Worm (Caenorhabditis elegans): ENCODE data around the gene C45B11.9.

Gene C45B11.9

DNA sequence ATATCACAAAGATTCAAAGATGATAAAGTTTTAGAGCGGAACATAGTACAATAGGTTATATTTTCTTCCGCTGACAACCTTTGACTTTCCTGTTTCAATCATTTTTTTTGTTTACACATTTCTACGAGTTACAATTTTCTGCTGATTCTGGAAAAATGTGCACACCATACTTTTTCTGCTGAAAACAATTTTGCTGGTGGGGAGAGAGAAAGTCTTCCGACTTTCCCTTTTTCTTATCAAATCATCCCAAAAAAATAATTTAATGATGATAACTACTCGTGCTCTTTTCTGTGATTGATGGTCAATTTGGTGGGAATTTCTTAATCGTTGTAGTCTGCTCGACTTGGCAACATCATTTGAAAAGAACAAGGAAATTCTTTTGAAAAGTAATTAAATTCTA lies 32.5 kb upstream of the C45B11.9 start (continued):
- TF ChIP-seq unc-39 (tag; optimal IDR thresholded peaks at IDR 0.05) (no peak), php-3 (GFP tag; IDR thresholded peaks at IDR 0.05) (0 out of 2 replicates have a peak, but pooled peaks have one; percentile 53), T20F7.1 (GFP tag; optimal IDR thresholded peaks at IDR 0.05) (no peak), unc-62 (GFP tag; optimal IDR thresholded peaks at IDR 0.05 in 1 of 2) (no peak), unc-62 (tag; optimal IDR thresholded peaks at IDR 0.05) (no peak), ceh-20 (GFP tag; IDR thresholded peaks at IDR 0.05) (no peak), spr-3 (GFP tag; optimal IDR thresholded peaks at IDR 0.05) (no peak), mxl-3 (GFP tag; optimal IDR thresholded peaks at IDR 0.05) (no peak), ZK337.2 (GFP tag; IDR thresholded peaks at IDR 0.05) (no peak), egl-27 (tag; optimal IDR thresholded peaks at IDR 0.05) (no peak), daf-16 (GFP tag; optimal IDR thresholded peaks at IDR 0.05) (no peak), daf-16 (tag; optimal IDR thresholded peaks at IDR 0.05) (peak; percentile 63), T26A8.4 (GFP tag; IDR thresholded peaks at IDR 0.05) (no peak), nhr-111 (GFP tag; optimal IDR thresholded peaks at IDR 0.05) (no peak), ctbp-1 (GFP tag; IDR thresholded peaks at IDR 0.05) (no peak), lsy-2 (tag; optimal IDR thresholded peaks at IDR 0.05) (no peak), F44E2.7 (GFP tag; IDR thresholded peaks at IDR 0.05) (no peak), nhr-28 (tag; optimal IDR thresholded peaks at IDR 0.05) (peak; percentile 63), daf-8 (GFP tag; IDR thresholded peaks at IDR 0.05) (no peak), snpc-4 (tag; optimal IDR thresholded peaks at IDR 0.05) (no peak), vab-7 (GFP tag; IDR thresholded peaks at IDR 0.05) (no peak), pqm-1 (tag; optimal IDR thresholded peaks at IDR 0.05) (peak; percentile 27), zip-2 (tag; optimal IDR thresholded peaks at IDR 0.05) (no peak), dmd-6 (GFP tag; IDR thresholded peaks at IDR 0.05) (peak; percentile 88), ceh-44 (GFP tag; IDR thresholded peaks at IDR 0.05) (no peak), lin-15B (tag; optimal IDR thresholded peaks at IDR 0.05) (no peak), nhr-11 (tag; optimal IDR thresholded peaks at IDR 0.05) (no peak), nhr-6 (tag; optimal IDR thresholded peaks at IDR 0.05) (no peak), nhr-77 (tag; optimal IDR thresholded peaks at IDR 0.05) (peak; percentile 62), Y48G9A.11 (GFP tag; IDR thresholded peaks at IDR 0.05) (no peak), zip-11 (GFP tag; IDR thresholded peaks at IDR 0.05) (no peak), lim-7 (GFP tag; IDR thresholded peaks at IDR 0.05) (no peak), pha-4 (GFP tag; IDR thresholded peaks at IDR 0.05) (no peak), pha-4 (tag; optimal IDR thresholded peaks at IDR 0.05) (no peak), ztf-7 (tag; optimal IDR thresholded peaks at IDR 0.05) (no peak), Y75B8A.6 (GFP tag; IDR thresholded peaks at IDR 0.05) (no peak), hlh-11 (tag; optimal IDR thresholded peaks at IDR 0.05) (peak; percentile 65), snpc-1.2 (GFP tag; IDR thresholded peaks at IDR 0.05) (no peak), daf-12 (tag; optimal IDR thresholded peaks at IDR 0.05) (no peak), unc-130 (GFP tag; optimal IDR thresholded peaks at IDR 0.05) (no peak), dpl-1 (GFP tag; optimal IDR thresholded peaks at IDR 0.05) (no peak), ceh-62 (tag; optimal IDR thresholded peaks at IDR 0.05) (no peak), F10B5.3 (tag; optimal IDR thresholded peaks at IDR 0.05) (no peak)

DNA sequence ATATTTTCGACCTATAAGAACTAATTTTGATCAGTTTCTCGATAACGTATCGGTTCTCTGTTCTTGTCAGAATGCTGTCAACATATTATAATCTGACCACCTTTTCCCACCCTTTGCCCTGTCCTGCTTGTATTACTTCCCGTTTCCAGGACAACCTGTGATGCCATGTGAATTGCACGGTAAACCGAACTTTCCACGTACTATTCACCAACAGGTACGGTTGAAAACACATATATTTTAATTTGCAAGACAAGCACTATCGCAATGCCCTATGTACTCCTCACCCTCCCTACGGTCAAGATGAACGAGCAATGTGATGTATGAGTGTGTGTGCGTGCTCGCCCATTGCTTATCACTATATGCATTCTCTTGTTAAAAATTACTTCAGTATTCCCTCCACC lies 31.0 kb upstream of the C45B11.9 start:
- TF ChIP-seq ZK546.5 (tag; optimal IDR thresholded peaks at IDR 0.05) (no peak), ceh-20 (GFP tag; IDR thresholded peaks at IDR 0.05) (peak; percentile 22; the same call in 1 of the 2 replicates), nhr-41 (GFP tag; IDR thresholded peaks at IDR 0.05) (peak; percentile 69; the same call in 1 of the 2 replicates), aly-2 (tag; optimal IDR thresholded peaks at IDR 0.05) (no peak), mxl-2 (GFP tag; conservative IDR thresholded peaks at IDR 0.05) (0 out of 2 replicates have a peak, but pooled peaks have one; percentile 38), Y105C5A.15 (GFP tag; IDR thresholded peaks at IDR 0.05) (no peak), T20F7.1 (GFP tag; optimal IDR thresholded peaks at IDR 0.05) (peak; percentile 45), saeg-2 (GFP tag; IDR thresholded peaks at IDR 0.05) (no peak), dmd-6 (GFP tag; IDR thresholded peaks at IDR 0.05) (peak; percentile 96), nhr-48 (tag; optimal IDR thresholded peaks at IDR 0.05) (peak; percentile 77), tra-1 (GFP tag; IDR thresholded peaks at IDR 0.05) (peak; percentile 78), hlh-11 (tag; optimal IDR thresholded peaks at IDR 0.05) (peak; percentile 86), nhr-77 (tag; optimal IDR thresholded peaks at IDR 0.05) (peak; percentile 15), unc-62 (GFP tag; optimal IDR thresholded peaks at IDR 0.05 in 1 of 2) (peak in 1 of 2 experiments; percentile 5), unc-62 (tag; optimal IDR thresholded peaks at IDR 0.05) (no peak), nhr-102 (tag; optimal IDR thresholded peaks at IDR 0.05) (peak; percentile 57), dve-1 (tag; optimal IDR thresholded peaks at IDR 0.05; ENCODE audit: insufficient read depth) (peak; percentile 38), php-3 (GFP tag; IDR thresholded peaks at IDR 0.05) (peak; percentile 45; the same call in 1 of the 2 replicates), daf-16 (GFP tag; optimal IDR thresholded peaks at IDR 0.05) (no peak), daf-16 (tag; optimal IDR thresholded peaks at IDR 0.05) (peak; percentile 86), aha-1 (tag) (peak; percentile 58)

Measured in whole organism, L4 larva.